Worm (Caenorhabditis elegans) whole organism, young adult: ENCODE measurements around the gene F58F9.4.

Source experiments
- F55B11.4 ChIP-seq: sonication (generic microtip); optimal IDR thresholded peaks from 2 replicates; lab custom pipeline; 2016; ENCODE audit warnings: missing compliant biosample characterization, missing genetic modification characterization, borderline replicate concordance; ENCODE audit not compliant: insufficient read depth
- ama-1 ChIP-seq, 3 experiments: fragments of 150-350 bp in 1 of 3; sonication (generic microtip) in 2 of 3; optimal IDR thresholded peaks; 2 replicates each; lab custom pipeline; 2014 to 2018; ENCODE audit warnings: missing biosample characterization in 2 of 3, missing genetic modification characterization in 2 of 3, missing genetic modification reagents in 2 of 3
- aptf-2 ChIP-seq: fragments of 200-800 bp; sonication (Bioruptor generic); conservative IDR thresholded peaks from 2 replicates; pipeline ENCODE4 v1.3.6; 2022; ENCODE audit warnings: missing genetic modification reagents, missing genetic modification characterization, missing compliant biosample characterization
- attf-5 ChIP-seq: fragments of 200-800 bp; sonication (Bioruptor generic); optimal IDR thresholded peaks from 2 replicates; lab custom pipeline; 2018; ENCODE audit warnings: mild to moderate bottlenecking, missing genetic modification characterization, missing compliant biosample characterization
- ceh-58 ChIP-seq: fragments of 200-800 bp; sonication (Bioruptor generic); IDR thresholded peaks from 2 replicates; pipeline ENCODE4 v1.3.6; 2022; ENCODE audit warnings: missing genetic modification characterization, missing compliant biosample characterization
- die-1 ChIP-seq: sonication (generic microtip); optimal IDR thresholded peaks from 2 replicates; lab custom pipeline; 2016; ENCODE audit warnings: missing genotype, mild to moderate bottlenecking, missing genetic modification characterization, missing compliant biosample characterization
- dpff-1 ChIP-seq: sonication (generic microtip); optimal IDR thresholded peaks from 2 replicates; lab custom pipeline; 2017; ENCODE audit warnings: mild to moderate bottlenecking, missing genetic modification characterization, missing compliant biosample characterization
- lin-35 ChIP-seq, 3 experiments: fragments of 150-350 bp in 2 of 3; sonication (generic microtip) in 1 of 3; optimal IDR thresholded peaks; 2 replicates each; lab custom pipeline; 2014 to 2018; ENCODE audit warnings: missing biosample characterization in 3 of 3, missing genetic modification characterization in 3 of 3, missing genetic modification reagents in 3 of 3
- lin-54 ChIP-seq: fragments of 200-800 bp; sonication (Bioruptor generic); optimal IDR thresholded peaks from 2 replicates; lab custom pipeline; 2018; ENCODE audit warnings: mild to moderate bottlenecking, missing genetic modification characterization, missing compliant biosample characterization
- nfya-2 ChIP-seq: fragments of 200-800 bp; sonication (Bioruptor generic); IDR thresholded peaks from 2 replicates; pipeline ENCODE4 v1.3.6; 2022; ENCODE audit warnings: missing genetic modification reagents, missing genetic modification characterization, missing compliant biosample characterization
- snpc-1.1 ChIP-seq: sonication (generic microtip); optimal IDR thresholded peaks from 2 replicates; lab custom pipeline; 2017; ENCODE audit warnings: missing genetic modification characterization, mild to moderate bottlenecking, missing compliant biosample characterization, antibody characterized with exemption, moderate library complexity, missing genotype, missing genetic modification reagents; ENCODE audit not compliant: insufficient read depth
- tbp1 ChIP-seq: fragments of 200-800 bp; sonication (Bioruptor generic); optimal IDR thresholded peaks from 2 replicates; lab custom pipeline; 2018; ENCODE audit warnings: mild to moderate bottlenecking, missing genetic modification characterization, missing compliant biosample characterization
- ztf-25 ChIP-seq: fragments of 200-800 bp; sonication (Bioruptor generic); IDR thresholded peaks from 2 replicates; pipeline ENCODE4 v1.3.6; 2022; ENCODE audit warnings: missing genetic modification reagents, missing genetic modification characterization, missing compliant biosample characterization

DNA sequence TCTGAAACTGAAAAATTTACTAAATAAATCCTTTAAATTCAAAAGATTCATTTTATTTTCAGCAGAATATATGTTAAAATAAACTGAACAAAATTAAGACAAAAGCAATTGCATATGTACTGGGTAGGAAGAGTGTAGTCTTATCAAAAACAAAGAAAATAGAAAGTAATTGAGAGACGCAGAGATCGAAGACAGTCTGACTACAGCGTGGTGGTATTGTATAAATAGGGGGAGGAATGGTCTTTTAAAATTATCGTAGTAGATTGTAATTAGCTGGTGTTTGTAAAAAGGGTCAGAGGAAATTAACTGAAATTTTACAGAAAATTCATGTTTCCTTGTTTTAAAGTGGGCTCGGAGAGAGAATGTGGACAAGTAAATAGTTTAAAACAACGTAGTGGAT, 17.7 kb downstream of the F58F9.4 start, which contains the start of gene acox-3:
- TF ChIP-seq nfya-2 (GFP tag; lab: Robert Waterston, UW) (no peak), ceh-58 (no peak), tbp1 (GFP tag; lab: Kevin White, UChicago) (no peak), dpff-1 (no peak), ztf-25 (GFP tag; lab: Robert Waterston, UW) (no peak), F55B11.4 (tag; lab: Kevin White, UChicago) (no peak), lin-35 (GFP tag; optimal IDR thresholded peaks at IDR 0.05; lab: Kevin White, UChicago) (no peak), snpc-1.1 (tag; lab: Kevin White, UChicago) (no peak), ama-1 (optimal IDR thresholded peaks at IDR 0.05; lab: Kevin White, UChicago) (no peak), ama-1 (GFP tag; optimal IDR thresholded peaks at IDR 0.05; lab: Kevin White, UChicago) (no peak), lin-54 (no peak), die-1 (tag; lab: Kevin White, UChicago) (no peak), attf-5 (no peak), aptf-2 (no peak)
